Fruit fly (Drosophila melanogaster) whole organism, prepupa: ENCODE measurements around the gene Uro.

Experiments used
- Blimp-1 ChIP-seq: fragments of 200-800 bp; sonication (Bioruptor generic); optimal IDR thresholded peaks from 3 replicates; lab custom pipeline; 2017; ENCODE audit warnings: missing biosample characterization, missing genetic modification characterization, mild to moderate bottlenecking, moderate library complexity, missing genetic modification reagents
- CG10631 ChIP-seq: fragments of 200-800 bp; sonication (Bioruptor generic); optimal IDR thresholded peaks from 2 replicates; lab custom pipeline; 2016; ENCODE audit warnings: missing biosample characterization, missing genetic modification characterization
- CG10669 ChIP-seq: fragments of 200-800 bp; sonication (Bioruptor generic); optimal IDR thresholded peaks from 3 replicates; lab custom pipeline; 2018; ENCODE audit warnings: missing biosample characterization, mild to moderate bottlenecking, missing genetic modification characterization, moderate library complexity
- CG11294 ChIP-seq: fragments of 200-800 bp; sonication (Bioruptor generic); IDR thresholded peaks from 2 replicates; pipeline ENCODE4 v1.3.6; 2022; ENCODE audit warnings: missing biosample characterization, missing genetic modification characterization
- CG11762 ChIP-seq: fragments of 200-800 bp; sonication (Bioruptor generic); optimal IDR thresholded peaks from 3 replicates; lab custom pipeline; 2016; ENCODE audit warnings: missing biosample characterization, missing genetic modification characterization; ENCODE audit not compliant: insufficient read depth
- CG11902 ChIP-seq: fragments of 200-800 bp; sonication (Bioruptor generic); optimal IDR thresholded peaks from 3 replicates; lab custom pipeline; 2016; ENCODE audit warnings: missing biosample characterization, missing genetic modification characterization
- CG1621 ChIP-seq: fragments of 200-800 bp; sonication (Bioruptor generic); optimal IDR thresholded peaks from 3 replicates; lab custom pipeline; 2018; ENCODE audit warnings: missing biosample characterization, mild to moderate bottlenecking, missing genetic modification characterization
- CG16779 ChIP-seq: fragments of 200-800 bp; sonication (Bioruptor generic); optimal IDR thresholded peaks from 3 replicates; lab custom pipeline; 2017; ENCODE audit warnings: missing biosample characterization, mild to moderate bottlenecking, missing genetic modification characterization
- CG3032 ChIP-seq: fragments of 200-800 bp; optimal IDR thresholded peaks from 2 replicates; lab custom pipeline; 2019; ENCODE audit warnings: missing biosample characterization, mild to moderate bottlenecking, missing genetic modification characterization, moderate library complexity
- CG32006 ChIP-seq: fragments of 200-800 bp; sonication (Bioruptor generic); optimal IDR thresholded peaks from 3 replicates; lab custom pipeline; 2017; ENCODE audit warnings: missing biosample characterization, mild to moderate bottlenecking, missing genetic modification characterization
- CG34406 ChIP-seq: fragments of 200-800 bp; sonication (Bioruptor generic); optimal IDR thresholded peaks from 3 replicates; lab custom pipeline; 2016; ENCODE audit warnings: missing biosample characterization, missing genetic modification characterization
- CG3919 ChIP-seq: fragments of 200-800 bp; sonication (Bioruptor generic); optimal IDR thresholded peaks from 3 replicates; lab custom pipeline; 2016; ENCODE audit warnings: missing biosample characterization, missing genetic modification characterization
- CG6163 ChIP-seq: fragments of 200-800 bp; sonication (Bioruptor generic); IDR thresholded peaks from 3 replicates; pipeline ENCODE4 v1.3.6; 2022; ENCODE audit warnings: missing biosample characterization, missing genetic modification characterization
- CG6276 ChIP-seq: fragments of 200-800 bp; sonication (Bioruptor generic); optimal IDR thresholded peaks from 2 replicates; lab custom pipeline; 2017; ENCODE audit warnings: missing biosample characterization, mild to moderate bottlenecking, missing genetic modification characterization
- CG6808 ChIP-seq: fragments of 200-800 bp; sonication (Bioruptor generic); optimal IDR thresholded peaks from 3 replicates; lab custom pipeline; 2017; ENCODE audit warnings: missing biosample characterization, missing genetic modification characterization, mild to moderate bottlenecking, moderate library complexity, missing genetic modification reagents
- CG7368 ChIP-seq: fragments of 200-800 bp; sonication (Bioruptor generic); optimal IDR thresholded peaks from 3 replicates; lab custom pipeline; 2016; ENCODE audit warnings: missing biosample characterization, missing genetic modification characterization
- CG8119 ChIP-seq: fragments of 200-800 bp; sonication (Bioruptor generic); IDR thresholded peaks from 3 replicates; pipeline ENCODE4 v1.3.6; 2022; ENCODE audit warnings: missing biosample characterization, missing genetic modification characterization
- CG8319 ChIP-seq: fragments of 200-800 bp; sonication (Bioruptor generic); optimal IDR thresholded peaks from 3 replicates; lab custom pipeline; 2016; ENCODE audit warnings: missing biosample characterization, missing genetic modification characterization
- CG8632 ChIP-seq: fragments of 200-800 bp; sonication (Bioruptor generic); optimal IDR thresholded peaks from 3 replicates; lab custom pipeline; 2016; ENCODE audit warnings: missing biosample characterization, missing genetic modification characterization
- Eip78C ChIP-seq: fragments of 200-800 bp; sonication (Bioruptor generic); peaks from one replicate; lab custom pipeline; 2016; ENCODE audit warnings: missing biosample characterization, missing genetic modification characterization
- Ets21C ChIP-seq: fragments of 200-800 bp; sonication (Bioruptor generic); optimal IDR thresholded peaks from 3 replicates; lab custom pipeline; 2016; ENCODE audit warnings: missing biosample characterization, missing genetic modification characterization
- Ets96B ChIP-seq: fragments of 200-800 bp; optimal IDR thresholded peaks from 2 replicates; lab custom pipeline; 2019; ENCODE audit warnings: missing biosample characterization, mild to moderate bottlenecking, missing genetic modification characterization, moderate library complexity
- Hr38 ChIP-seq: sonication (Bioruptor generic); optimal IDR thresholded peaks from 2 replicates; lab custom pipeline; 2016; ENCODE audit warnings: missing biosample characterization, missing genetic modification characterization
- Hr4 ChIP-seq: fragments of 200-800 bp; sonication (Bioruptor generic); optimal IDR thresholded peaks from 3 replicates; lab custom pipeline; 2016; ENCODE audit warnings: missing biosample characterization, missing genetic modification characterization
- Lpt ChIP-seq: fragments of 200-800 bp; sonication (Bioruptor generic); optimal IDR thresholded peaks from 3 replicates; lab custom pipeline; 2016; ENCODE audit warnings: missing biosample characterization, missing genetic modification characterization
- Met ChIP-seq: fragments of 200-800 bp; sonication (Bioruptor generic); optimal IDR thresholded peaks from 3 replicates; lab custom pipeline; 2016; ENCODE audit warnings: missing biosample characterization, missing genetic modification characterization
- Sox14 ChIP-seq: fragments of 200-800 bp; sonication (Bioruptor generic); optimal IDR thresholded peaks from 3 replicates; lab custom pipeline; 2016; ENCODE audit warnings: missing biosample characterization, missing genetic modification characterization
- achi ChIP-seq: fragments of 200-800 bp; sonication (Bioruptor generic); optimal IDR thresholded peaks from 3 replicates; lab custom pipeline; 2016; ENCODE audit warnings: missing biosample characterization, missing genetic modification characterization
- acj6 ChIP-seq: fragments of 200-800 bp; sonication (Bioruptor generic); optimal IDR thresholded peaks from 3 replicates; lab custom pipeline; 2016; ENCODE audit warnings: missing biosample characterization, missing genetic modification characterization
- cyc ChIP-seq: fragments of 200-800 bp; sonication (Bioruptor generic); optimal IDR thresholded peaks from 3 replicates; lab custom pipeline; 2016; ENCODE audit warnings: missing biosample characterization, missing genetic modification characterization
- eg ChIP-seq: fragments of 200-800 bp; sonication (Bioruptor generic); IDR thresholded peaks from 3 replicates; pipeline ENCODE4 v1.3.6; 2022; ENCODE audit warnings: missing biosample characterization, missing genetic modification characterization
- fd59A ChIP-seq: fragments of 200-800 bp; sonication (Bioruptor generic); optimal IDR thresholded peaks from 2 replicates; lab custom pipeline; 2017; ENCODE audit warnings: missing biosample characterization, mild to moderate bottlenecking, missing genetic modification characterization, missing genetic modification reagents
- fd85E ChIP-seq: fragments of 200-800 bp; sonication (Bioruptor generic); optimal IDR thresholded peaks from 3 replicates; lab custom pipeline; 2016; ENCODE audit warnings: missing biosample characterization, missing genetic modification characterization
- fkh ChIP-seq: fragments of 200-800 bp; sonication (Bioruptor generic); optimal IDR thresholded peaks from 3 replicates; lab custom pipeline; 2017; ENCODE audit warnings: missing biosample characterization, mild to moderate bottlenecking, missing genetic modification characterization, moderate library complexity
- net ChIP-seq: fragments of 200-800 bp; sonication (Bioruptor generic); optimal IDR thresholded peaks from 3 replicates; lab custom pipeline; 2016; ENCODE audit warnings: missing biosample characterization, missing genetic modification characterization
- salr ChIP-seq, 2 experiments: fragments of 200-800 bp; sonication (Bioruptor generic); optimal IDR thresholded peaks; 3 replicates each; lab custom pipeline; 2016 to 2018; ENCODE audit warnings: missing biosample characterization in 2 of 2, missing genetic modification characterization in 2 of 2, mild to moderate bottlenecking in 1 of 2
- spab ChIP-seq: fragments of 200-800 bp; sonication (Bioruptor generic); optimal IDR thresholded peaks from 2 replicates; lab custom pipeline; 2017; ENCODE audit warnings: missing biosample characterization, mild to moderate bottlenecking, missing genetic modification characterization, missing genetic modification reagents
- ss ChIP-seq, 2 experiments: fragments of 200-800 bp; sonication (Bioruptor generic); optimal IDR thresholded peaks; 2 replicates in 1 of 2; 3 replicates in 1 of 2; lab custom pipeline; 2017 to 2018; ENCODE audit warnings: mild to moderate bottlenecking in 2 of 2, missing biosample characterization in 2 of 2, missing genetic modification characterization in 2 of 2, moderate library complexity in 1 of 2
- svp ChIP-seq: fragments of 200-800 bp; sonication (Bioruptor generic); peaks from one replicate; lab custom pipeline; 2016; ENCODE audit warnings: missing biosample characterization, missing genetic modification characterization
- topi ChIP-seq: fragments of 200-800 bp; sonication (Bioruptor generic); optimal IDR thresholded peaks from 3 replicates; lab custom pipeline; 2016; ENCODE audit warnings: missing biosample characterization, missing genetic modification characterization
- vri ChIP-seq: fragments of 200-800 bp; sonication (Bioruptor generic); optimal IDR thresholded peaks from 3 replicates; lab custom pipeline; 2016; ENCODE audit warnings: missing biosample characterization, mild to moderate bottlenecking, missing genetic modification characterization

Gene Uro

DNA sequence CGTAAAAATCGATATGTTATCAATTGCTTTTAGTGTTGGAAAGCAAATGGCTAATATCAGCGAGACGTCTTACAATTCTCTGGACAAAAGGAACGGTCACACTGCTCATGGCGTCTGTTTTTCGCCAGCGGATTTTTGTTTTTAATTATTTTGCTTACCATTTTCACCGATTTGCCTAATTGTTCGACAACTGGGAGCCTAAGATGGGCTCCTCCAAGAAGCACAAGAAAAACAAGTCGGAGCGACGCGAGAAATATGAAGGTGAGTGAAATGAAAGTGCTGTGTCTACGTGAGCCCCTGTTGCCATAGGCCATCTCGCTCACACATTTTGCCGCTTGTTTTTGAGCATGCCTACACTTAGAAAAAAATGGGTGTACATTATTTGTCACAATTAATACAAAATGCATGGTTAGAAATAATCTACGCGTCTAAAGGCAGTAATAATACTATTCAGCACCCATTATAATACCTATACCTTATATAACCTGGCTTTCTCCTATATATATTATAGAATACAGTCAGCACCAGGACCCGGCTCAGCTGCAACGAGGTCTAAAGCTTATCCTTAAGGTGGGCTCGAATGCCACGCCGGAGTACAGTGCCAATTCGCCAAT, 3.0 kb downstream of the Uro start, which contains the start of gene Brd7-9 (continued):
- TF ChIP-seq Ets96B (tag; lab: Kevin White, UChicago) (peak; percentile 72), fkh (no peak), CG6276 (GFP tag; lab: Kevin White, UChicago) (no peak), CG34406 (GFP tag; lab: Kevin White, UChicago) (peak; percentile 67), Lpt (GFP tag; lab: Kevin White, UChicago) (peak; percentile 50), CG6808 (no peak), CG11762 (GFP tag; lab: Kevin White, UChicago) (peak; percentile 66), CG7368 (GFP tag; lab: Kevin White, UChicago) (peak; percentile 73), CG32006 (peak; percentile 77), Met (GFP tag; lab: Kevin White, UChicago) (peak; percentile 86), fd59A (GFP tag; lab: Kevin White, UChicago) (peak; percentile 43), ss (GFP tag; optimal IDR thresholded peaks at IDR 0.05; lab: Kevin White, UChicago) (no peak), eg (GFP tag; lab: Robert Waterston, UW) (peak; percentile 92), cyc (GFP tag; lab: Kevin White, UChicago) (peak; percentile 70), CG8632 (peak; percentile 66), Blimp-1 (GFP tag; lab: Kevin White, UChicago) (no peak), CG10669 (GFP tag; lab: Kevin White, UChicago) (peak; percentile 75), fd85E (GFP tag; lab: Kevin White, UChicago) (peak; percentile 58), CG10631 (GFP tag; lab: Kevin White, UChicago) (peak; percentile 61), achi (GFP tag; lab: Kevin White, UChicago) (peak; percentile 75), net (GFP tag; lab: Kevin White, UChicago) (peak; percentile 87), topi (GFP tag; lab: Kevin White, UChicago) (peak; percentile 77), Hr38 (GFP tag; lab: Kevin White, UChicago) (no peak), Eip78C (GFP tag; lab: Kevin White, UChicago) (peak; percentile 94), CG16779 (tag; lab: Kevin White, UChicago) (peak; percentile 50), salr (GFP tag; optimal IDR thresholded peaks at IDR 0.05; lab: Kevin White, UChicago) (peak in 1 of 2 experiments; percentile 28), CG8119 (GFP tag; lab: Robert Waterston, UW) (peak; percentile 91), CG11294 (GFP tag; lab: Robert Waterston, UW) (peak; percentile 73), acj6 (GFP tag; lab: Kevin White, UChicago) (peak; percentile 71), Hr4 (GFP tag; lab: Kevin White, UChicago) (peak; percentile 75), svp (peak; percentile 85), vri (GFP tag; lab: Kevin White, UChicago) (no peak), CG3032 (tag; lab: Kevin White, UChicago) (peak; percentile 62), Ets21C (GFP tag; lab: Kevin White, UChicago) (peak; percentile 31), CG6163 (peak; percentile 90), CG11902 (peak; percentile 40), CG8319 (GFP tag; lab: Kevin White, UChicago) (peak; percentile 18), CG1621 (tag; lab: Kevin White, UChicago) (peak; percentile 36)

DNA sequence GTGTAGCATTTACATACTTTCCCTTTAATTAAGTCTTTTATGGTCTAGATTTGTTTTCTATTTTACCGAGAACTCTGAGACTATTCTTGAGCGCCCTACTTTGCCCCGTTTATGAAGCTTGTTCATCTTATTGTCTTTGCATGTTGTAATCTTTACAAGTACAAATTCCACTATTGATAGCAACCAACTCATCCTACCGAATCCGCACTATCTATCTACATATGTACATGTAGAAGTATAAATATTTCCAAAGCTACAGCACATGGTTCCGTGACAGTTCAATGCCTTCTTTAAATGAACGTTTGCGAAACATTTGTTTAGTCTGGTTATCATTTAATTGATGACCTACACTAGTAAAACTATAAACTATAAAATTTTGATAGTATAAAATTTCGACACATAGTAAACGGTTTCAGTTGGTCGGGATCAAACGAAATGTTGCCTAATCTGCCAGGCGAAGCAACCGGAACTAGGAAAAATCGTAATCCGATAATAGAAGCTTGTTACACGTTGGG, 9.1 kb downstream of the Uro start:
- TF ChIP-seq fkh (peak; percentile 5), CG3919 (GFP tag; lab: Kevin White, UChicago) (no peak), spab (no peak), svp (peak; percentile 19), Ets21C (GFP tag; lab: Kevin White, UChicago) (no peak), CG6276 (GFP tag; lab: Kevin White, UChicago) (peak; percentile 57), CG6808 (peak; percentile 18), topi (GFP tag; lab: Kevin White, UChicago) (no peak), Ets96B (tag; lab: Kevin White, UChicago) (no peak), CG8119 (GFP tag; lab: Robert Waterston, UW) (no peak), salr (GFP tag; optimal IDR thresholded peaks at IDR 0.05; lab: Kevin White, UChicago) (no peak), Sox14 (GFP tag; lab: Kevin White, UChicago) (no peak)
- TF ChIP-seq, all 60 proteins: peak for 4
